Fruit fly (Drosophila melanogaster) whole organism, adult: Measurements from ENCODE around the gene Nadsyn.

Experiments
- CG11617 ChIP-seq: fragments of 200-800 bp; sonication (Bioruptor generic); optimal IDR thresholded peaks from 2 replicates; lab custom pipeline; 2017; ENCODE audit warnings: mild to moderate bottlenecking, missing biosample characterization, missing genetic modification reagents, missing genetic modification characterization
- CG12768 ChIP-seq: fragments of 200-800 bp; sonication (Bioruptor generic); optimal IDR thresholded peaks from 2 replicates; lab custom pipeline; 2017; ENCODE audit warnings: missing biosample characterization, missing genetic modification characterization, mild to moderate bottlenecking, moderate library complexity, missing genetic modification reagents
- CG14711 ChIP-seq: fragments of 200-800 bp; sonication (Bioruptor generic); optimal IDR thresholded peaks from 2 replicates; lab custom pipeline; 2018; ENCODE audit warnings: missing biosample characterization, mild to moderate bottlenecking, missing genetic modification characterization, moderate library complexity
- CG1620 ChIP-seq: fragments of 200-800 bp; sonication (Bioruptor generic); optimal IDR thresholded peaks from 2 replicates; lab custom pipeline; 2016; ENCODE audit warnings: missing biosample characterization, missing genetic modification characterization
- CG33017 ChIP-seq: fragments of 200-800 bp; sonication (Bioruptor generic); optimal IDR thresholded peaks from 2 replicates; lab custom pipeline; 2018; ENCODE audit warnings: missing biosample characterization, mild to moderate bottlenecking, missing genetic modification characterization, moderate library complexity
- CG5204 ChIP-seq: fragments of 200-800 bp; sonication (Bioruptor generic); optimal IDR thresholded peaks from 2 replicates; lab custom pipeline; 2016; ENCODE audit warnings: missing biosample characterization, missing genetic modification characterization
- CG7045 ChIP-seq: fragments of 200-800 bp; sonication (Bioruptor generic); optimal IDR thresholded peaks from 2 replicates; lab custom pipeline; 2017; ENCODE audit warnings: missing biosample characterization, mild to moderate bottlenecking, missing genetic modification characterization
- CG7101 ChIP-seq: fragments of 200-800 bp; sonication (Bioruptor generic); optimal IDR thresholded peaks from 2 replicates; lab custom pipeline; 2018; ENCODE audit warnings: missing biosample characterization, mild to moderate bottlenecking, missing genetic modification characterization, moderate library complexity
- Clk ChIP-seq: fragments of 200-800 bp; sonication (Bioruptor generic); optimal IDR thresholded peaks from 2 replicates; lab custom pipeline; 2017; ENCODE audit warnings: missing biosample characterization, missing genetic modification characterization
- Crg-1 ChIP-seq: fragments of 200-800 bp; sonication (Bioruptor generic); optimal IDR thresholded peaks from 2 replicates; lab custom pipeline; 2016; ENCODE audit warnings: missing biosample characterization, missing genetic modification characterization
- Hr96 ChIP-seq: fragments of 200-800 bp; sonication (Bioruptor generic); optimal IDR thresholded peaks from 2 replicates; lab custom pipeline; 2016; ENCODE audit warnings: missing biosample characterization, missing genetic modification characterization
- Mnt ChIP-seq: fragments of 200-800 bp; sonication (Bioruptor generic); optimal IDR thresholded peaks from 2 replicates; lab custom pipeline; 2016; ENCODE audit warnings: missing biosample characterization, mild to moderate bottlenecking, missing genetic modification characterization
- bab1 ChIP-seq: fragments of 200-800 bp; sonication (Bioruptor generic); optimal IDR thresholded peaks from 3 replicates; lab custom pipeline; 2019; ENCODE audit warnings: missing biosample characterization, mild to moderate bottlenecking, missing genetic modification characterization, moderate library complexity
- cic ChIP-seq: fragments of 200-800 bp; sonication (Bioruptor generic); optimal IDR thresholded peaks from 2 replicates; lab custom pipeline; 2017; ENCODE audit warnings: missing biosample characterization, mild to moderate bottlenecking, missing genetic modification characterization, moderate library complexity
- cnc ChIP-seq, 2 experiments: fragments of >200 bp; optimal IDR thresholded peaks; 2 replicates each; lab custom pipeline; 2017
- kay ChIP-seq: fragments of 200-800 bp; sonication (Bioruptor generic); peaks from one replicate; lab custom pipeline; 2016; ENCODE audit warnings: missing biosample characterization, missing genetic modification characterization, borderline replicate concordance
- ovo ChIP-seq: fragments of 200-800 bp; sonication (Bioruptor generic); optimal IDR thresholded peaks from 2 replicates; lab custom pipeline; 2016; ENCODE audit warnings: missing biosample characterization, missing genetic modification characterization
- pad ChIP-seq: fragments of 200-800 bp; sonication (Bioruptor generic); optimal IDR thresholded peaks from 3 replicates; lab custom pipeline; 2017; ENCODE audit warnings: missing biosample characterization, missing genetic modification characterization, mild to moderate bottlenecking, moderate library complexity, missing genetic modification reagents
- tj ChIP-seq: fragments of 200-800 bp; sonication (Bioruptor generic); optimal IDR thresholded peaks from 3 replicates; lab custom pipeline; 2017; ENCODE audit warnings: missing biosample characterization, mild to moderate bottlenecking, missing genetic modification characterization, moderate library complexity
- toe ChIP-seq: fragments of 200-800 bp; sonication (Bioruptor generic); optimal IDR thresholded peaks from 2 replicates; lab custom pipeline; 2016; ENCODE audit warnings: missing biosample characterization, missing genetic modification characterization

Gene Nadsyn

dm6 chrX:13670329-13670847, 47.7 kb downstream of the Nadsyn start:
- TF ChIP-seq CG11617 (GFP tag; lab: Kevin White, UChicago) (no peak), ovo (no peak), Clk (GFP tag; lab: Kevin White, UChicago) (no peak), toe (GFP tag; lab: Kevin White, UChicago) (no peak), Hr96 (GFP tag; lab: Kevin White, UChicago) (no peak), pad (GFP tag; lab: Kevin White, UChicago) (no peak), tj (GFP tag; lab: Kevin White, UChicago) (no peak), CG7045 (GFP tag; lab: Kevin White, UChicago) (no peak), CG5204 (GFP tag; lab: Kevin White, UChicago) (no peak), Mnt (no peak), bab1 (GFP tag; lab: Kevin White, UChicago) (no peak), CG14711 (tag; lab: Kevin White, UChicago) (no peak)

- TF ChIP-seq bab1 (GFP tag; lab: Kevin White, UChicago) (no peak), cnc (optimal IDR thresholded peaks at IDR 0.05; lab: Kevin White, UChicago) (no peak), CG14711 (tag; lab: Kevin White, UChicago) (peak; percentile 34), CG7101 (tag; lab: Kevin White, UChicago) (peak; percentile 0), CG7045 (GFP tag; lab: Kevin White, UChicago) (peak; percentile 2)
Measured at dm6 chrX:13669366-13669765, 48.7 kb downstream of the Nadsyn start, which contains the start of gene CG15760. CG15760 (plus strand) TSS chrX:13669699.

- no peak for TF ChIP-seq cic (GFP tag; lab: Kevin White, UChicago)
- peak; percentile 46 for TF ChIP-seq kay (GFP tag; lab: Kevin White, UChicago)
Measured at dm6 chrX:13667656-13668055, 50.4 kb downstream of the Nadsyn start, which contains the start of the genes DNAlig4 and CG11164. DNAlig4 (minus strand) TSS chrX:13667811. CG11164 (plus strand) TSS chrX:13668014.

dm6 chrX:13651170-13651569, 66.9 kb downstream of the Nadsyn start:
- peak; percentile 4 for TF ChIP-seq CG14711 (tag; lab: Kevin White, UChicago)
- no peak for TF ChIP-seq toe (GFP tag; lab: Kevin White, UChicago)
- TF ChIP-seq Mnt = peak; percentile 6
- TF ChIP-seq CG1620 (GFP tag; lab: Kevin White, UChicago) = no peak
- TF ChIP-seq CG33017 (tag; lab: Kevin White, UChicago) = no peak
- peak; percentile 7 for TF ChIP-seq kay (GFP tag; lab: Kevin White, UChicago)
- peak; percentile 46 for TF ChIP-seq CG7101 (tag; lab: Kevin White, UChicago)
- no peak for TF ChIP-seq cnc (optimal IDR thresholded peaks at IDR 0.05; lab: Kevin White, UChicago)
- no peak for TF ChIP-seq Crg-1 (GFP tag; lab: Kevin White, UChicago)
- peak; percentile 4 for TF ChIP-seq tj (GFP tag; lab: Kevin White, UChicago)
- peak; percentile 37 for TF ChIP-seq pad (GFP tag; lab: Kevin White, UChicago)
- no peak for TF ChIP-seq CG7045 (GFP tag; lab: Kevin White, UChicago)
- peak; percentile 65 for TF ChIP-seq cic (GFP tag; lab: Kevin White, UChicago)
- no peak for TF ChIP-seq Hr96 (GFP tag; lab: Kevin White, UChicago)
- no peak for TF ChIP-seq CG11617 (GFP tag; lab: Kevin White, UChicago)
- TF ChIP-seq bab1 (GFP tag; lab: Kevin White, UChicago) = no peak
- no peak for TF ChIP-seq ovo
- TF ChIP-seq Clk (GFP tag; lab: Kevin White, UChicago) = no peak
- no peak for TF ChIP-seq CG12768 (GFP tag; lab: Kevin White, UChicago)

- TF ChIP-seq CG7101 (tag; lab: Kevin White, UChicago) = no peak
- TF ChIP-seq Hr96 (GFP tag; lab: Kevin White, UChicago) = no peak
- TF ChIP-seq Crg-1 (GFP tag; lab: Kevin White, UChicago) = no peak
- no peak for TF ChIP-seq CG11617 (GFP tag; lab: Kevin White, UChicago)
- TF ChIP-seq kay (GFP tag; lab: Kevin White, UChicago) = no peak
- TF ChIP-seq toe (GFP tag; lab: Kevin White, UChicago) = no peak
- TF ChIP-seq CG5204 (GFP tag; lab: Kevin White, UChicago) = no peak
- TF ChIP-seq CG1620 (GFP tag; lab: Kevin White, UChicago) = no peak
Measured at dm6 chrX:13649801-13650200, 68.3 kb downstream of the Nadsyn start.

dm6 chrX:13648819-13649218, 69.3 kb downstream of the Nadsyn start:
- no peak for TF ChIP-seq Crg-1 (GFP tag; lab: Kevin White, UChicago)
- TF ChIP-seq CG11617 (GFP tag; lab: Kevin White, UChicago) = no peak
- TF ChIP-seq cic (GFP tag; lab: Kevin White, UChicago) = no peak
- no peak for TF ChIP-seq kay (GFP tag; lab: Kevin White, UChicago)
- TF ChIP-seq cnc (optimal IDR thresholded peaks at IDR 0.05; lab: Kevin White, UChicago) = no peak
- no peak for TF ChIP-seq CG12768 (GFP tag; lab: Kevin White, UChicago)
- no peak for TF ChIP-seq CG33017 (tag; lab: Kevin White, UChicago)
- TF ChIP-seq bab1 (GFP tag; lab: Kevin White, UChicago) = no peak
- TF ChIP-seq Hr96 (GFP tag; lab: Kevin White, UChicago) = no peak
- no peak for TF ChIP-seq CG5204 (GFP tag; lab: Kevin White, UChicago)
